Worm (Caenorhabditis elegans) whole organism, L4 larva: ENCODE data around the gene sru-37.

Source experiments
- D1046.2 ChIP-seq: fragments of 200-800 bp; sonication (Bioruptor generic); IDR thresholded peaks from 2 replicates; pipeline ENCODE4 v1.3.6; 2022; ENCODE audit warnings: missing genetic modification characterization, missing compliant biosample characterization
- F10B5.3 ChIP-seq: sonication (generic microtip); optimal IDR thresholded peaks from 2 replicates; lab custom pipeline; 2016; ENCODE audit warnings: mild to moderate bottlenecking, missing genetic modification characterization, missing compliant biosample characterization
- F37D6.2 ChIP-seq: sonication (generic microtip); optimal IDR thresholded peaks from 2 replicates; lab custom pipeline; 2016; ENCODE audit warnings: mild to moderate bottlenecking, missing genetic modification characterization, missing compliant biosample characterization
- R02D3.7 ChIP-seq: fragments of 150-350 bp; sonication (generic microtip); optimal IDR thresholded peaks from 3 replicates; lab custom pipeline; 2014; ENCODE audit warnings: missing biosample characterization, missing genetic modification characterization
- T20F7.1 ChIP-seq: fragments of 200-800 bp; sonication (Bioruptor generic); optimal IDR thresholded peaks from 2 replicates; lab custom pipeline; 2018; ENCODE audit warnings: mild to moderate bottlenecking, missing genetic modification characterization, missing compliant biosample characterization
- T26A8.4 ChIP-seq: fragments of 200-800 bp; sonication (Bioruptor generic); IDR thresholded peaks from 2 replicates; pipeline ENCODE4 v1.3.6; 2022; ENCODE audit warnings: missing genetic modification characterization, missing compliant biosample characterization
- Y75B8A.6 ChIP-seq: fragments of 200-800 bp; sonication (Bioruptor generic); IDR thresholded peaks from 2 replicates; pipeline ENCODE4 v1.3.6; 2022; ENCODE audit warnings: missing genetic modification reagents, missing genetic modification characterization, missing compliant biosample characterization
- ZK337.2 ChIP-seq: fragments of 200-800 bp; sonication (Bioruptor generic); IDR thresholded peaks from 2 replicates; pipeline ENCODE4 v1.3.6; 2022; ENCODE audit warnings: missing genetic modification reagents, missing genetic modification characterization, missing compliant biosample characterization
- ZK546.5 ChIP-seq, 2 experiments: sonication (generic microtip); optimal IDR thresholded peaks; 2 replicates each; lab custom pipeline; 2017; ENCODE audit warnings: missing biosample characterization in 2 of 2, missing genetic modification characterization in 2 of 2
- ama-1 ChIP-seq: fragments of 150-350 bp; optimal IDR thresholded peaks from 2 replicates; lab custom pipeline; 2014; ENCODE audit warnings: inconsistent platforms, mixed read lengths
- arid-1 ChIP-seq: fragments of 200-800 bp; sonication (Bioruptor generic); conservative IDR thresholded peaks from 2 replicates; pipeline ENCODE4 v1.3.6; 2022; ENCODE audit warnings: missing genetic modification reagents, missing genetic modification characterization, missing compliant biosample characterization
- attf-4 ChIP-seq: sonication (generic microtip); optimal IDR thresholded peaks from 3 replicates; lab custom pipeline; 2017; ENCODE audit warnings: missing biosample characterization, missing genetic modification characterization
- ceh-20 ChIP-seq: fragments of 200-800 bp; sonication (Bioruptor generic); IDR thresholded peaks from 2 replicates; pipeline ENCODE4 v1.3.6; 2022; ENCODE audit warnings: missing genetic modification reagents, missing genetic modification characterization, missing compliant biosample characterization
- ceh-28 ChIP-seq: fragments of 150-350 bp; optimal IDR thresholded peaks from 2 replicates; lab custom pipeline; 2014; ENCODE audit warnings: missing biosample characterization, missing genetic modification reagents, missing genetic modification characterization
- ceh-62 ChIP-seq: sonication (generic microtip); optimal IDR thresholded peaks from 2 replicates; lab custom pipeline; 2017; ENCODE audit warnings: missing biosample characterization, missing genetic modification characterization
- ces-1 ChIP-seq: fragments of 150-350 bp; sonication (generic microtip); optimal IDR thresholded peaks from 4 replicates; lab custom pipeline; 2014; ENCODE audit warnings: missing biosample characterization, missing genetic modification reagents, missing genetic modification characterization
- ctbp-1 ChIP-seq: fragments of 200-800 bp; sonication (Bioruptor generic); IDR thresholded peaks from 2 replicates; pipeline ENCODE4 v1.3.6; 2022; ENCODE audit warnings: missing genetic modification reagents, missing genetic modification characterization, missing compliant biosample characterization
- daf-12 ChIP-seq: fragments of 150-350 bp; optimal IDR thresholded peaks from 2 replicates; lab custom pipeline; 2014; ENCODE audit warnings: missing biosample characterization, missing genetic modification reagents, missing genetic modification characterization
- daf-19 ChIP-seq: fragments of 200-800 bp; sonication (Bioruptor generic); conservative IDR thresholded peaks from 2 replicates; pipeline ENCODE4 v1.3.6; 2022; ENCODE audit warnings: missing genetic modification characterization, missing compliant biosample characterization
- daf-8 ChIP-seq: fragments of 200-800 bp; sonication (Bioruptor generic); IDR thresholded peaks from 2 replicates; pipeline ENCODE4 v1.3.6; 2022; ENCODE audit warnings: missing genetic modification characterization, missing compliant biosample characterization
- egl-43 ChIP-seq: fragments of 200-800 bp; sonication (Bioruptor generic); IDR thresholded peaks from 2 replicates; pipeline ENCODE4 v1.3.6; 2022; ENCODE audit warnings: missing genetic modification reagents, missing genetic modification characterization, missing compliant biosample characterization
- gei-8 ChIP-seq: fragments of 200-800 bp; sonication (Bioruptor generic); optimal IDR thresholded peaks from 2 replicates; lab custom pipeline; 2018; ENCODE audit warnings: mild to moderate bottlenecking, missing genetic modification characterization, missing compliant biosample characterization
- hlh-30 ChIP-seq: sonication (generic microtip); optimal IDR thresholded peaks from 2 replicates; lab custom pipeline; 2017; ENCODE audit warnings: antibody characterized with exemption, mild to moderate bottlenecking, missing genetic modification characterization, missing compliant biosample characterization; ENCODE audit not compliant: insufficient read depth
- jun-1 ChIP-seq: fragments of 150-350 bp; optimal IDR thresholded peaks from 2 replicates; lab custom pipeline; 2014; ENCODE audit warnings: missing biosample characterization, missing genetic modification reagents, missing genetic modification characterization
- lin-13 ChIP-seq: fragments of 150-350 bp; optimal IDR thresholded peaks from 2 replicates; lab custom pipeline; 2014; ENCODE audit warnings: missing biosample characterization, missing genetic modification reagents, missing genetic modification characterization
- lin-15B ChIP-seq: fragments of 150-350 bp; sonication (generic microtip); optimal IDR thresholded peaks from 3 replicates; lab custom pipeline; 2014; ENCODE audit warnings: missing biosample characterization, missing genetic modification characterization
- lin-29 ChIP-seq: fragments of 200-800 bp; sonication (Bioruptor generic); IDR thresholded peaks from 2 replicates; pipeline ENCODE4 v1.3.6; 2022; ENCODE audit warnings: missing genetic modification reagents, missing genetic modification characterization, missing compliant biosample characterization
- lin-39 ChIP-seq: fragments of 150-350 bp; optimal IDR thresholded peaks from 2 replicates; lab custom pipeline; 2014; ENCODE audit warnings: missing biosample characterization, missing genetic modification reagents, missing genetic modification characterization
- lsy-2 ChIP-seq, 2 experiments: fragments of 150-350 bp in 1 of 2; sonication (generic microtip) in 1 of 2; optimal IDR thresholded peaks; 2 replicates each; lab custom pipeline; 2014 to 2017; ENCODE audit warnings: missing biosample characterization in 2 of 2, missing genetic modification characterization in 2 of 2
- mdl-1 ChIP-seq, 2 experiments: fragments of 150-350 bp in 1 of 2; sonication (generic microtip) in 1 of 2; optimal IDR thresholded peaks; 2 replicates each; lab custom pipeline; 2014 to 2017; ENCODE audit warnings: missing biosample characterization in 2 of 2, missing genetic modification characterization in 2 of 2
- mxl-3 ChIP-seq: fragments of 200-800 bp; sonication (Bioruptor generic); optimal IDR thresholded peaks from 2 replicates; lab custom pipeline; 2018; ENCODE audit warnings: mild to moderate bottlenecking, missing genetic modification characterization, missing compliant biosample characterization
- nhr-10 ChIP-seq: fragments of 150-350 bp; optimal IDR thresholded peaks from 2 replicates; lab custom pipeline; 2014; ENCODE audit warnings: missing biosample characterization, missing genetic modification characterization
- nhr-102 ChIP-seq: sonication (generic microtip); optimal IDR thresholded peaks from 2 replicates; lab custom pipeline; 2016; ENCODE audit warnings: mild to moderate bottlenecking, missing genetic modification characterization, moderate library complexity, missing compliant biosample characterization
- nhr-111 ChIP-seq: fragments of 200-800 bp; sonication (Bioruptor generic); optimal IDR thresholded peaks from 2 replicates; lab custom pipeline; 2018; ENCODE audit warnings: mild to moderate bottlenecking, missing genetic modification characterization, missing compliant biosample characterization
- nhr-237 ChIP-seq: sonication (generic microtip); optimal IDR thresholded peaks from 2 replicates; lab custom pipeline; 2017; ENCODE audit warnings: missing biosample characterization, missing genetic modification characterization
- nhr-25 ChIP-seq: sonication (generic microtip); optimal IDR thresholded peaks from 2 replicates; lab custom pipeline; 2017; ENCODE audit warnings: missing genetic modification characterization, mild to moderate bottlenecking, missing compliant biosample characterization, antibody characterized with exemption, moderate library complexity, borderline replicate concordance; ENCODE audit not compliant: insufficient read depth
- nhr-48 ChIP-seq: sonication (generic microtip); optimal IDR thresholded peaks from 2 replicates; lab custom pipeline; 2016; ENCODE audit warnings: mild to moderate bottlenecking, missing genetic modification characterization, missing compliant biosample characterization
- nhr-6 ChIP-seq: fragments of 150-350 bp; optimal IDR thresholded peaks from 2 replicates; lab custom pipeline; 2014; ENCODE audit warnings: missing biosample characterization, missing genetic modification characterization
- nhr-76 ChIP-seq: fragments of 150-350 bp; optimal IDR thresholded peaks from 2 replicates; lab custom pipeline; 2014; ENCODE audit warnings: missing biosample characterization, missing genetic modification characterization
- nhr-77 ChIP-seq: fragments of 150-350 bp; optimal IDR thresholded peaks from 2 replicates; lab custom pipeline; 2014; ENCODE audit warnings: missing biosample characterization, missing genetic modification characterization
- pha-4 ChIP-seq, 2 experiments: fragments of 150-350 bp in 1 of 2; fragments of 200-800 bp in 1 of 2; sonication (Bioruptor generic) in 1 of 2; IDR thresholded peaks in 1 of 2; optimal IDR thresholded peaks in 1 of 2; 2 replicates each; pipeline versions ENCODE4 v1.3.6 to Lab custom; 2014 to 2022; ENCODE audit warnings: missing genetic modification characterization in 2 of 2, missing genetic modification reagents in 2 of 2, missing biosample characterization in 1 of 2, missing compliant biosample characterization in 1 of 2
- php-3 ChIP-seq: fragments of 200-800 bp; sonication (Bioruptor generic); IDR thresholded peaks from 2 replicates; pipeline ENCODE4 v1.3.6; 2022; ENCODE audit warnings: missing genetic modification reagents, missing genetic modification characterization, missing compliant biosample characterization
- saeg-2 ChIP-seq: fragments of 200-800 bp; sonication (Bioruptor generic); IDR thresholded peaks from 2 replicates; pipeline ENCODE4 v1.3.6; 2022; ENCODE audit warnings: missing genetic modification reagents, missing genetic modification characterization, missing compliant biosample characterization
- sdz-12 ChIP-seq: fragments of 200-800 bp; sonication (Bioruptor generic); optimal IDR thresholded peaks from 2 replicates; lab custom pipeline; 2018; ENCODE audit warnings: mild to moderate bottlenecking, missing genetic modification characterization, missing compliant biosample characterization
- set-16 ChIP-seq: fragments of 200-800 bp; sonication (Bioruptor generic); IDR thresholded peaks from 2 replicates; pipeline ENCODE4 v1.3.6; 2022; ENCODE audit warnings: missing genetic modification reagents, missing genetic modification characterization, missing compliant biosample characterization
- snpc-1.2 ChIP-seq: fragments of 200-800 bp; sonication (Bioruptor generic); IDR thresholded peaks from 2 replicates; pipeline ENCODE4 v1.3.6; 2022; ENCODE audit warnings: missing genetic modification reagents, missing genetic modification characterization, missing compliant biosample characterization
- spr-1 ChIP-seq: sonication (generic microtip); optimal IDR thresholded peaks from 2 replicates; lab custom pipeline; 2016; ENCODE audit warnings: mild to moderate bottlenecking, missing genetic modification characterization, missing compliant biosample characterization
- vab-7 ChIP-seq: fragments of 200-800 bp; sonication (Bioruptor generic); IDR thresholded peaks from 2 replicates; pipeline ENCODE4 v1.3.6; 2022; ENCODE audit warnings: missing genetic modification reagents, missing genetic modification characterization, missing compliant biosample characterization
- zag-1 ChIP-seq: fragments of 150-350 bp; optimal IDR thresholded peaks from 2 replicates; lab custom pipeline; 2014; ENCODE audit warnings: missing biosample characterization, missing genetic modification characterization
- ztf-7 ChIP-seq: fragments of 150-350 bp; optimal IDR thresholded peaks from 2 replicates; lab custom pipeline; 2014; ENCODE audit warnings: missing biosample characterization, missing genetic modification characterization

sru-37 gene

DNA sequence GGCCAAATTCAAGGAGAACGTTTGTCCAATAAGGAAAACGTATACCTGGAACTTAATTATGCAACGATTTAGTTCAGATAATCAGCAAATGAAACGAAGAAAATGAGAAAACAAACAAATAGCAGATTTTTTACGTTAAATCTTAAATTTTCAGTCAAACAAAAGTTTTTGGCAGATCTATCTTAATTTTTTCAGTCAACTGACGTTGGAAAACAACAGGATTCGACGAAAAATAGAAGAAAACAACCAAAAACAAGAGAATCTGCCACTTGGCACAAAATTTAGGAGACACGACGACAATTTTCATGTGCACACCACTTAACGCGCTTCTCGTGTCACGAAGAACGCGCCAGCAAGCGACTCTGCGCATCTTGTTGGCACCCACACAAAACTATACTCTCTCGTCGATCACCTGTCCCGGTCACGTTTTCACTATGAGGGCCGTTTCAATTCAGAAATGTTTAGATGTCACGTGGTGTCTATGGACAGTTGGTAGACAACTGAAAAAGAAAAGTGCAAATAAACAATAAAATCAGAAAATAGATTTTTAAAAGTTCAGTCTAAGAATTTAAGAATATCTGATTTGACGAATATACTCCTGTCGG, 15.5 kb upstream of the sru-37 start, which contains the start of gene ztf-7 (continued):
- TF ChIP-seq mdl-1 (tag; optimal IDR thresholded peaks at IDR 0.05; lab: Kevin White, UChicago) (peak; percentile 75 to 98), lin-29 (GFP tag; lab: Robert Waterston, UW) (peak; percentile 85), daf-12 (tag; lab: Kevin White, UChicago) (no peak), lin-15B (tag; lab: Kevin White, UChicago) (no peak), ceh-20 (GFP tag; lab: Robert Waterston, UW) (peak; percentile 96), snpc-1.2 (0 out of 2 replicates have a peak, but pooled peaks have one; percentile 18), lin-13 (peak; percentile 92), attf-4 (tag; lab: Kevin White, UChicago) (no peak), nhr-111 (no peak), php-3 (peak; percentile 94), jun-1 (peak; percentile 69), ceh-62 (no peak), saeg-2 (peak; percentile 93), vab-7 (GFP tag; lab: Robert Waterston, UW) (peak; percentile 80), nhr-25 (tag; lab: Kevin White, UChicago) (peak; percentile 85), daf-8 (GFP tag; lab: Robert Waterston, UW) (no peak), nhr-76 (tag; lab: Kevin White, UChicago) (peak; percentile 48), zag-1 (tag; lab: Kevin White, UChicago) (no peak), pha-4 (GFP tag; IDR thresholded peaks at IDR 0.05; lab: Robert Waterston, UW) (peak; percentile 84), pha-4 (tag; optimal IDR thresholded peaks at IDR 0.05; lab: Kevin White, UChicago) (peak; percentile 41), nhr-6 (tag; lab: Kevin White, UChicago) (peak; percentile 87), arid-1 (GFP tag; lab: Robert Waterston, UW) (peak; percentile 77), F10B5.3 (tag; lab: Kevin White, UChicago) (peak; percentile 79), gei-8 (GFP tag; lab: Kevin White, UChicago) (peak; percentile 88), ztf-7 (tag; lab: Kevin White, UChicago) (peak; percentile 73), Y75B8A.6 (GFP tag; lab: Robert Waterston, UW) (no peak), nhr-237 (tag; lab: Kevin White, UChicago) (no peak), spr-1 (tag; lab: Kevin White, UChicago) (peak; percentile 91), ctbp-1 (GFP tag; lab: Robert Waterston, UW) (peak; percentile 92), D1046.2 (peak; percentile 55; the same call in 1 of the 2 replicates), nhr-10 (tag; lab: Kevin White, UChicago) (peak; percentile 60), nhr-77 (tag; lab: Kevin White, UChicago) (peak; percentile 97), set-16 (no peak; the same call in 1 of the 2 replicates), ZK337.2 (no peak; the same call in 1 of the 2 replicates), F37D6.2 (tag; lab: Kevin White, UChicago) (peak; percentile 87), T26A8.4 (peak; percentile 96), sdz-12 (GFP tag; lab: Kevin White, UChicago) (no peak), daf-19 (GFP tag; lab: Robert Waterston, UW) (peak; percentile 85), nhr-102 (peak; percentile 97), egl-43 (no peak), lsy-2 (tag; optimal IDR thresholded peaks at IDR 0.05; lab: Kevin White, UChicago) (peak; percentile 80 to 95), lin-39 (tag; lab: Kevin White, UChicago) (no peak), ceh-28 (tag; lab: Kevin White, UChicago) (no peak), ZK546.5 (tag; optimal IDR thresholded peaks at IDR 0.05; lab: Kevin White, UChicago) (no peak), mxl-3 (GFP tag; lab: Kevin White, UChicago) (peak; percentile 99), nhr-48 (tag; lab: Kevin White, UChicago) (peak; percentile 92), hlh-30 (tag; lab: Kevin White, UChicago) (peak; percentile 100), R02D3.7 (no peak), ces-1 (GFP tag; lab: Kevin White, UChicago) (no peak), T20F7.1 (GFP tag; lab: Kevin White, UChicago) (peak; percentile 91), ama-1 (lab: Kevin White, UChicago) (peak; percentile 12)
